Worm (Caenorhabditis elegans): ENCODE measurements around the gene srh-166.

DNA sequence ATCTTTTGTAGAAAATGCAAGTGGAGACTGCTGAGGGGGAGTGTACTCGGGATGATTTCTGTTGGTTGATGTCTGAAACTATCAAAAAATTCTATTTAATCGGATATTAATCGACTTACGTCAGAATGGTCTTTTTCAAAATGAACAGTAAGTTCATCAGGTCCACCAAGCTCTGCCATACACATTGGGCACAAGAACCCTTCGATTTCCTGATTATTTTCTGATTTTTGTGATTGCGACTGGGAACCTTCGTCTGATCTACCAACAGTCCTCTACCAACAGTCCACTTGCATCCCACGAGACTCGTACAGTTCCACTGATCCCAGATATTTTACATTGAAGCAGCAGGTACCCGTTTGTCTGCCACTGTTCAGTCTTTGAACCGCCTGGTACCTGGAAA, 50.6 kb downstream of the srh-166 start:
- TF ChIP-seq W03F9.2 (tag; optimal IDR thresholded peaks at IDR 0.05), result no peak
- no peak for TF ChIP-seq him-1 (tag; optimal IDR thresholded peaks at IDR 0.05)

Data from whole organism, L4/young adult.